Worm (Caenorhabditis elegans): ENCODE data around the gene dsl-1.

DNA sequence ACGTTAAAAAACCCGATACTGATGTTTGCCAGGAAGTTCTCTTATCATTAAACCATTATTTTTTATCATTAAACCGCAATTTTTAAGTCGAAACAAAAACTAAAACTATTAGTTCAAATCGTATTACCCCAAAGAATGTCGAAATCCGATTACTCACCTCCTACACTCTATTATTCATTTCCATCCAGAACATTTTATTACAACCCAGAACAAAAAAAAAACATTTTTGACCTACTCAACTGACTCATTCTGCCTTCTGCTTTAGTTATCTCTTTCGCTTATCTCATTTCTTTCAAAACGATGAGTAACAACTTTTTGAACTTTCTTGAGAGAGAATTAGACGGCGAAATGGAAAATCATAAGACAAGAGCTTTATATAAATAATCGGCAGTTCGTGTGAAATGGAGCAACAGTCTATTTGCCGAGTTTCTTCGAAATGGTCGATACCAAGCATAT is 20.8 kb upstream of the dsl-1 start, which contains the start of gene W09G12.7:
- no peak for TF ChIP-seq bed-2 (GFP tag; IDR thresholded peaks at IDR 0.05)
- no peak for TF ChIP-seq gei-17 (GFP tag; optimal IDR thresholded peaks at IDR 0.05)
- TF ChIP-seq F33H1.4 (GFP tag; IDR thresholded peaks at IDR 0.05), result no peak
- no peak for TF ChIP-seq ekl-4 (GFP tag; IDR thresholded peaks at IDR 0.05)
- no peak for TF ChIP-seq let-526 (GFP tag; IDR thresholded peaks at IDR 0.05)
- no peak for TF ChIP-seq snpc-4 (GFP tag; optimal IDR thresholded peaks at IDR 0.05)
- TF ChIP-seq snpc-4 (tag; optimal IDR thresholded peaks at IDR 0.05), result no peak
- TF ChIP-seq aptf-3 (GFP tag; IDR thresholded peaks at IDR 0.05), result no peak
- TF ChIP-seq dox-1 (GFP tag; IDR thresholded peaks at IDR 0.05), result no peak
- TF ChIP-seq die-1 (tag; optimal IDR thresholded peaks at IDR 0.05), result no peak
- TF ChIP-seq mxl-1 (tag; optimal IDR thresholded peaks at IDR 0.05), result no peak
- TF ChIP-seq hlh-26 (GFP tag; conservative IDR thresholded peaks at IDR 0.05), result no peak
- no peak for TF ChIP-seq athp-1 (tag; optimal IDR thresholded peaks at IDR 0.05)

Measured in whole organism, young adult.